Worm (Caenorhabditis elegans) whole organism, early embryonic: ENCODE data around the gene K04F1.8.

Experiments
- B0310.2 ChIP-seq: sonication (generic microtip); optimal IDR thresholded peaks from 2 replicates; lab custom pipeline; 2016; ENCODE audit warnings: mild to moderate bottlenecking, missing genetic modification characterization, missing compliant biosample characterization
- F13C5.2 ChIP-seq: sonication (generic microtip); optimal IDR thresholded peaks from 2 replicates; lab custom pipeline; 2017; ENCODE audit warnings: mild to moderate bottlenecking, missing genetic modification characterization, inconsistent platforms, missing compliant biosample characterization
- aly-1 ChIP-seq: sonication (generic microtip); optimal IDR thresholded peaks from 2 replicates; lab custom pipeline; 2016; ENCODE audit warnings: missing genetic modification characterization, missing compliant biosample characterization
- ama-1 ChIP-seq: fragments of 150-350 bp; optimal IDR thresholded peaks from 2 replicates; lab custom pipeline; 2014
- ceh-13 ChIP-seq: fragments of 200-800 bp; sonication (Bioruptor generic); optimal IDR thresholded peaks from 2 replicates; lab custom pipeline; 2018; ENCODE audit warnings: mild to moderate bottlenecking, missing genetic modification characterization, missing compliant biosample characterization
- ceh-36 ChIP-seq: sonication (generic microtip); optimal IDR thresholded peaks from 2 replicates; lab custom pipeline; 2016; ENCODE audit warnings: missing genetic modification characterization, inconsistent platforms, missing compliant biosample characterization
- ets-7 ChIP-seq: sonication (generic microtip); optimal IDR thresholded peaks from 2 replicates; lab custom pipeline; 2016; ENCODE audit warnings: missing genotype, missing genetic modification characterization, missing compliant biosample characterization
- flt-1 ChIP-seq: fragments of 200-800 bp; sonication (Bioruptor generic); IDR thresholded peaks from 2 replicates; pipeline ENCODE4 v1.3.6; 2022; ENCODE audit warnings: missing genetic modification characterization, missing compliant biosample characterization
- hmbx-1 ChIP-seq: sonication (generic microtip); optimal IDR thresholded peaks from 2 replicates; lab custom pipeline; 2016; ENCODE audit warnings: mild to moderate bottlenecking, missing genetic modification characterization, missing compliant biosample characterization
- hmg-4 ChIP-seq: fragments of 200-800 bp; sonication (Bioruptor generic); optimal IDR thresholded peaks from 2 replicates; lab custom pipeline; 2018; ENCODE audit warnings: mild to moderate bottlenecking, missing genetic modification characterization, missing compliant biosample characterization
- hnd-1 ChIP-seq: sonication (generic microtip); optimal IDR thresholded peaks from 2 replicates; lab custom pipeline; 2016; ENCODE audit warnings: missing genetic modification characterization, missing compliant biosample characterization
- pes-1 ChIP-seq: fragments of 200-800 bp; sonication (Bioruptor generic); IDR thresholded peaks from 2 replicates; pipeline ENCODE4 v1.3.6; 2022; ENCODE audit warnings: missing genetic modification reagents, missing genetic modification characterization, missing compliant biosample characterization
- scrt-1 ChIP-seq: fragments of 200-800 bp; sonication (Bioruptor generic); IDR thresholded peaks from 2 replicates; pipeline ENCODE4 v1.3.6; 2022; ENCODE audit warnings: missing genetic modification characterization, missing compliant biosample characterization
- sea-1 ChIP-seq: fragments of 200-800 bp; sonication (Bioruptor generic); conservative IDR thresholded peaks from 2 replicates; pipeline ENCODE4 v1.3.6; 2022; ENCODE audit warnings: missing genetic modification characterization, missing compliant biosample characterization
- tbx-11 ChIP-seq: fragments of 200-800 bp; sonication (Bioruptor generic); IDR thresholded peaks from 2 replicates; pipeline ENCODE4 v1.3.6; 2022; ENCODE audit warnings: missing genetic modification characterization, missing compliant biosample characterization
- tbx-37 ChIP-seq: fragments of 200-800 bp; sonication (Bioruptor generic); conservative IDR thresholded peaks from 2 replicates; pipeline ENCODE4 v1.3.6; 2022; ENCODE audit warnings: missing genetic modification reagents, missing genetic modification characterization, missing compliant biosample characterization
- tra-4 ChIP-seq: sonication (generic microtip); optimal IDR thresholded peaks from 2 replicates; lab custom pipeline; 2017; ENCODE audit warnings: missing genetic modification characterization, missing compliant biosample characterization

The K04F1.8 gene

ce11 chrV:1627269-1627668, 39.7 kb upstream of the K04F1.8 start:
- TF ChIP-seq hmg-4 (GFP tag; lab: Kevin White, UChicago), result no peak
- no peak for TF ChIP-seq ets-7 (tag; lab: Kevin White, UChicago)
- no peak for TF ChIP-seq B0310.2
- no peak for TF ChIP-seq flt-1 (GFP tag; lab: Robert Waterston, UW)

ce11 chrV:1629329-1629728, 37.7 kb upstream of the K04F1.8 start, which contains the start of gene nhr-238:
TSS of gene nhr-238 (minus strand) at chrV:1629432.
- TF ChIP-seq ceh-13 (GFP tag; lab: Kevin White, UChicago), result no peak
- no peak for TF ChIP-seq B0310.2
- no peak for TF ChIP-seq hmg-4 (GFP tag; lab: Kevin White, UChicago)
- TF ChIP-seq tra-4 (tag; lab: Kevin White, UChicago), result no peak
- TF ChIP-seq sea-1, result no peak
- no peak for TF ChIP-seq tbx-37
- TF ChIP-seq flt-1 (GFP tag; lab: Robert Waterston, UW), result no peak
- TF ChIP-seq hnd-1 (tag; lab: Kevin White, UChicago), result no peak
- TF ChIP-seq F13C5.2 (tag; lab: Kevin White, UChicago), result no peak
- no peak for TF ChIP-seq ets-7 (tag; lab: Kevin White, UChicago)
- no peak for TF ChIP-seq ceh-36 (tag; lab: Kevin White, UChicago)
- TF ChIP-seq ama-1 (lab: Kevin White, UChicago), result no peak
- no peak for TF ChIP-seq tbx-11 (GFP tag; lab: Robert Waterston, UW)
- TF ChIP-seq aly-1 (tag; lab: Kevin White, UChicago), result no peak
- no peak for TF ChIP-seq scrt-1 (GFP tag; lab: Robert Waterston, UW)
- TF ChIP-seq hmbx-1, result no peak
- TF ChIP-seq pes-1, result no peak

ce11 chrV:1631148-1631547, 35.9 kb upstream of the K04F1.8 start, which contains the start of gene Y46H3D.8:
TSS of gene Y46H3D.8 (minus strand) at chrV:1631248.
- TF ChIP-seq aly-1 (tag; lab: Kevin White, UChicago) (no peak), tbx-11 (GFP tag; lab: Robert Waterston, UW) (no peak), scrt-1 (GFP tag; lab: Robert Waterston, UW) (no peak), ceh-36 (tag; lab: Kevin White, UChicago) (no peak), flt-1 (GFP tag; lab: Robert Waterston, UW) (no peak), B0310.2 (no peak), hnd-1 (tag; lab: Kevin White, UChicago) (no peak)

ce11 chrV:1631717-1632116, 35.3 kb upstream of the K04F1.8 start, which contains the start of gene irld-17:
TSS of gene irld-17 (plus strand) at chrV:1632017.
- TF ChIP-seq hmg-4 (GFP tag; lab: Kevin White, UChicago) (no peak), F13C5.2 (tag; lab: Kevin White, UChicago) (no peak), pes-1 (no peak), hnd-1 (tag; lab: Kevin White, UChicago) (no peak), tbx-11 (GFP tag; lab: Robert Waterston, UW) (no peak), scrt-1 (GFP tag; lab: Robert Waterston, UW) (no peak), sea-1 (no peak), B0310.2 (no peak), ets-7 (tag; lab: Kevin White, UChicago) (no peak), ceh-36 (tag; lab: Kevin White, UChicago) (no peak), tbx-37 (no peak), hmbx-1 (no peak), tra-4 (tag; lab: Kevin White, UChicago) (no peak), flt-1 (GFP tag; lab: Robert Waterston, UW) (no peak), ama-1 (lab: Kevin White, UChicago) (no peak), ceh-13 (GFP tag; lab: Kevin White, UChicago) (no peak)

DNA sequence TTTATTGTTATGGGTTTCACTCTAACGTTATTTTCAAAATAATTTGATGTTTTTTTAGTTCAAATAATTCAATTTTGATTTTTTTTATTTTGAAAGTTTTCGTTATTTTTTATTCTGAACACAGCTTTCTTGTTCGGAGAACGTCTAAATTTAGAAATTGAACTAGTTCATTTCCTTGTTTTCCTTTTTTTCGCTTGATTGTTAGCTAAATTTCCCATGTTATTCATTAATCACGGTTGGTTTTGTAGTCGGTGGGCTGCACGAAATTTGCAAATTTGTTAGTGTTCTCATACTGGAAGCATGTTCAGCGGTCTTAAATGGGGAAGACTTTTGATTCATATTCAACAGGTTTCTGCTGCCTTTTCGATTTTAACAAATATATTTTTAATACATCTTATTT, 31.1 kb upstream of the K04F1.8 start, which contains the start of gene str-222:
TSS of gene str-222 (plus strand) at position 301 of the 400 bp plus-strand sequence.
- TF ChIP-seq tbx-11 (GFP tag; lab: Robert Waterston, UW), result no peak
- no peak for TF ChIP-seq hmbx-1
- TF ChIP-seq ceh-13 (GFP tag; lab: Kevin White, UChicago), result no peak
- no peak for TF ChIP-seq sea-1
- no peak for TF ChIP-seq flt-1 (GFP tag; lab: Robert Waterston, UW)
- TF ChIP-seq hnd-1 (tag; lab: Kevin White, UChicago), result no peak
- no peak for TF ChIP-seq scrt-1 (GFP tag; lab: Robert Waterston, UW)
- no peak for TF ChIP-seq ceh-36 (tag; lab: Kevin White, UChicago)

DNA sequence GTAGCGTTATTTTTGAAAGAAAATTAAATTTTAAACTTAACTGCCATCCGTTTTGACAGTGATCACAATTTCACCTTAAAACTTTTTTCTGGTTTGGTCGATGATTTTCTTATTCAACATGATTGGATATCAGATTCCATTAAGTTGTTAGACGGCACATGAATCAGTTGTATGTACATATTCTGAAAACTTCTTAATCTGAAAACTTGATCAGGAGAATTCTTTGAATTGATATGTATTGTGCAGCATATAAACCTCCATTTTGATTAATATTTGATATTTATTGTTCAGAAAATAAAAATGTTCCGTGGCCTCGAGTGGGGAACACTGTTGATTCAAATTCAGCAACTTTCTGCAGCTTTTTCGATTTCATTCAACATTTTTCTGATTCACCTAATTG, 27.0 kb upstream of the K04F1.8 start, which contains the start of gene str-221:
TSS of gene str-221 (plus strand) at position 301 of the 400 bp plus-strand sequence.
- TF ChIP-seq ama-1 (lab: Kevin White, UChicago) (no peak), F13C5.2 (tag; lab: Kevin White, UChicago) (no peak), tbx-11 (GFP tag; lab: Robert Waterston, UW) (no peak), sea-1 (no peak), flt-1 (GFP tag; lab: Robert Waterston, UW) (no peak), aly-1 (tag; lab: Kevin White, UChicago) (no peak), ets-7 (tag; lab: Kevin White, UChicago) (no peak), hmg-4 (GFP tag; lab: Kevin White, UChicago) (no peak), scrt-1 (GFP tag; lab: Robert Waterston, UW) (no peak), ceh-13 (GFP tag; lab: Kevin White, UChicago) (no peak), pes-1 (no peak)

ce11 chrV:1642199-1642598, 24.8 kb upstream of the K04F1.8 start, which contains the start of gene Y46H3D.1:
TSS of gene Y46H3D.1 (plus strand) at chrV:1642499.
- no peak for TF ChIP-seq ets-7 (tag; lab: Kevin White, UChicago)
- no peak for TF ChIP-seq ceh-13 (GFP tag; lab: Kevin White, UChicago)
- TF ChIP-seq ceh-36 (tag; lab: Kevin White, UChicago), result no peak
- no peak for TF ChIP-seq sea-1
- no peak for TF ChIP-seq ama-1 (lab: Kevin White, UChicago)
- no peak for TF ChIP-seq aly-1 (tag; lab: Kevin White, UChicago)
- TF ChIP-seq hmg-4 (GFP tag; lab: Kevin White, UChicago), result no peak
- TF ChIP-seq hnd-1 (tag; lab: Kevin White, UChicago), result no peak
- TF ChIP-seq tbx-11 (GFP tag; lab: Robert Waterston, UW), result no peak
- TF ChIP-seq hmbx-1, result no peak
- no peak for TF ChIP-seq flt-1 (GFP tag; lab: Robert Waterston, UW)
- no peak for TF ChIP-seq tra-4 (tag; lab: Kevin White, UChicago)
- no peak for TF ChIP-seq scrt-1 (GFP tag; lab: Robert Waterston, UW)
- no peak for TF ChIP-seq B0310.2
- no peak for TF ChIP-seq tbx-37
